Fruit fly (Drosophila melanogaster) whole organism, embryonic: ENCODE measurements around the gene CG33282.
A peak's percentile ranks its signal among the peaks of the same experiment; 100 is the strongest.

Source experiments
- B-H2 ChIP-seq: fragments of 200-800 bp; sonication (Bioruptor generic); optimal IDR thresholded peaks from 2 replicates; lab custom pipeline; 2018; ENCODE audit warnings: missing biosample characterization, mild to moderate bottlenecking, missing genetic modification characterization
- BtbVII ChIP-seq: fragments of 200-800 bp; sonication (Bioruptor generic); optimal IDR thresholded peaks from 3 replicates; lab custom pipeline; 2017; ENCODE audit warnings: missing biosample characterization, mild to moderate bottlenecking, missing genetic modification characterization
- Bteb2 ChIP-seq: fragments of 200-800 bp; sonication (Bioruptor generic); optimal IDR thresholded peaks from 2 replicates; lab custom pipeline; 2016; ENCODE audit warnings: missing biosample characterization, missing genetic modification characterization
- CG12104 ChIP-seq: fragments of 200-800 bp; sonication (Bioruptor generic); optimal IDR thresholded peaks from 3 replicates; lab custom pipeline; 2016; ENCODE audit warnings: missing biosample characterization, missing genetic modification characterization
- CG15696 ChIP-seq: fragments of 200-800 bp; sonication (Bioruptor generic); optimal IDR thresholded peaks from 2 replicates; lab custom pipeline; 2019; ENCODE audit warnings: missing biosample characterization, mild to moderate bottlenecking, missing genetic modification characterization, moderate library complexity
- CG17359 ChIP-seq: fragments of 200-800 bp; sonication (Bioruptor generic); optimal IDR thresholded peaks from 3 replicates; lab custom pipeline; 2018; ENCODE audit warnings: missing biosample characterization, mild to moderate bottlenecking, missing genetic modification characterization, moderate library complexity
- CG18599 ChIP-seq: fragments of 200-800 bp; sonication (Bioruptor generic); optimal IDR thresholded peaks from 3 replicates; lab custom pipeline; 2017; ENCODE audit warnings: missing biosample characterization, missing genetic modification characterization, mild to moderate bottlenecking, moderate library complexity, missing genetic modification reagents
- CG33557 ChIP-seq: fragments of 200-800 bp; sonication (Bioruptor generic); optimal IDR thresholded peaks from 2 replicates; lab custom pipeline; 2019; ENCODE audit warnings: missing biosample characterization, mild to moderate bottlenecking, missing genetic modification characterization, moderate library complexity
- CG3995 ChIP-seq: fragments of 200-800 bp; sonication (Bioruptor generic); optimal IDR thresholded peaks from 3 replicates; lab custom pipeline; 2016; ENCODE audit warnings: missing biosample characterization, missing genetic modification characterization
- CG42726 ChIP-seq: fragments of 200-800 bp; sonication (Bioruptor generic); IDR thresholded peaks from 2 replicates; pipeline ENCODE4 v1.3.6; 2022; ENCODE audit warnings: missing biosample characterization, missing genetic modification characterization; ENCODE audit not compliant: partially characterized antibody
- CG4282 ChIP-seq: fragments of 200-800 bp; sonication (Bioruptor generic); optimal IDR thresholded peaks from 2 replicates; lab custom pipeline; 2016; ENCODE audit warnings: missing biosample characterization, missing genetic modification characterization
- CG6254 ChIP-seq: fragments of 200-800 bp; sonication (Bioruptor generic); optimal IDR thresholded peaks from 3 replicates; lab custom pipeline; 2017; ENCODE audit warnings: mild to moderate bottlenecking, missing biosample characterization, missing genetic modification reagents, missing genetic modification characterization
- CG6854 ChIP-seq: fragments of 200-800 bp; sonication (Bioruptor generic); optimal IDR thresholded peaks from 3 replicates; lab custom pipeline; 2017; ENCODE audit warnings: missing biosample characterization, mild to moderate bottlenecking, missing genetic modification characterization
- CG7745 ChIP-seq: fragments of 200-800 bp; sonication (Bioruptor generic); optimal IDR thresholded peaks from 2 replicates; lab custom pipeline; 2018; ENCODE audit warnings: missing biosample characterization, mild to moderate bottlenecking, missing genetic modification characterization, moderate library complexity
- CG8290 ChIP-seq, 3 experiments: fragments of 200-800 bp; sonication (Bioruptor generic); optimal IDR thresholded peaks; 2 replicates each; lab custom pipeline; 2016 to 2019; ENCODE audit warnings: missing biosample characterization in 3 of 3, missing genetic modification characterization in 3 of 3, mild to moderate bottlenecking in 2 of 3, moderate library complexity in 1 of 3
- CG8388 ChIP-seq: fragments of 200-800 bp; sonication (Bioruptor generic); optimal IDR thresholded peaks from 2 replicates; lab custom pipeline; 2019; ENCODE audit warnings: missing biosample characterization, mild to moderate bottlenecking, missing genetic modification characterization, moderate library complexity
- CG9817 ChIP-seq: fragments of 200-800 bp; sonication (Bioruptor generic); optimal IDR thresholded peaks from 2 replicates; lab custom pipeline; 2018; ENCODE audit warnings: missing biosample characterization, mild to moderate bottlenecking, missing genetic modification characterization, moderate library complexity
- CG9932 ChIP-seq: fragments of 200-800 bp; sonication (Bioruptor generic); IDR thresholded peaks from 2 replicates; pipeline ENCODE4 v1.3.6; 2022; ENCODE audit warnings: missing biosample characterization, missing genetic modification characterization
- E2f1 ChIP-seq: fragments of 200-800 bp; sonication (Bioruptor generic); IDR thresholded peaks from 2 replicates; pipeline ENCODE4 v1.3.6; 2022; ENCODE audit warnings: missing biosample characterization, missing genetic modification characterization
- Gug ChIP-seq: fragments of 200-800 bp; sonication (Bioruptor generic); IDR thresholded peaks from 4 replicates; pipeline ENCODE4 v1.3.6; 2022; ENCODE audit warnings: missing biosample characterization, missing genetic modification characterization
- HmgZ ChIP-seq: fragments of 200-800 bp; sonication (Bioruptor generic); optimal IDR thresholded peaks from 2 replicates; lab custom pipeline; 2018; ENCODE audit warnings: missing biosample characterization, mild to moderate bottlenecking, missing genetic modification characterization
- Hmx ChIP-seq: fragments of 200-800 bp; sonication (Bioruptor generic); optimal IDR thresholded peaks from 2 replicates; lab custom pipeline; 2016; ENCODE audit warnings: missing biosample characterization, missing genetic modification characterization
- Lim3 ChIP-seq: fragments of 200-800 bp; sonication (Bioruptor generic); IDR thresholded peaks from 2 replicates; pipeline ENCODE4 v1.3.6; 2022; ENCODE audit warnings: missing biosample characterization, missing genetic modification characterization
- Rx ChIP-seq: fragments of 200-800 bp; sonication (Bioruptor generic); IDR thresholded peaks from 2 replicates; pipeline ENCODE4 v1.3.6; 2022; ENCODE audit warnings: missing biosample characterization, missing genetic modification characterization
- Sox100B ChIP-seq: fragments of 200-800 bp; sonication (Bioruptor generic); optimal IDR thresholded peaks from 3 replicates; lab custom pipeline; 2018; ENCODE audit warnings: missing biosample characterization, mild to moderate bottlenecking, missing genetic modification characterization
- amos ChIP-seq: fragments of 200-800 bp; sonication (Bioruptor generic); IDR thresholded peaks from 2 replicates; pipeline ENCODE4 v1.3.6; 2022; ENCODE audit warnings: missing biosample characterization, missing genetic modification characterization; ENCODE audit not compliant: partially characterized antibody
- corto ChIP-seq: fragments of 200-800 bp; sonication (Bioruptor generic); optimal IDR thresholded peaks from 2 replicates; lab custom pipeline; 2016; ENCODE audit warnings: missing biosample characterization, mild to moderate bottlenecking, missing genetic modification characterization, moderate library complexity
- danr ChIP-seq: fragments of 200-800 bp; sonication (Bioruptor generic); IDR thresholded peaks from 2 replicates; pipeline ENCODE4 v1.3.6; 2022; ENCODE audit warnings: missing biosample characterization, missing genetic modification characterization
- dimm ChIP-seq: fragments of 200-800 bp; sonication (Bioruptor generic); IDR thresholded peaks from 2 replicates; pipeline ENCODE4 v1.3.6; 2022; ENCODE audit warnings: missing biosample characterization, missing genetic modification characterization
- dmrt11E ChIP-seq: fragments of 200-800 bp; sonication (Bioruptor generic); optimal IDR thresholded peaks from 3 replicates; lab custom pipeline; 2018; ENCODE audit warnings: missing biosample characterization, mild to moderate bottlenecking, missing genetic modification characterization, moderate library complexity
- eve ChIP-seq, 2 experiments: fragments of >200 bp; optimal IDR thresholded peaks; 2 replicates each; lab custom pipeline; 2017; ENCODE audit warnings: missing biosample characterization in 2 of 2, missing genetic modification characterization in 2 of 2
- fd64A ChIP-seq: fragments of 200-800 bp; sonication (Bioruptor generic); optimal IDR thresholded peaks from 3 replicates; lab custom pipeline; 2018; ENCODE audit warnings: missing biosample characterization, mild to moderate bottlenecking, missing genetic modification characterization
- fru ChIP-seq: fragments of >200 bp; optimal IDR thresholded peaks from 2 replicates; lab custom pipeline; 2017
- gcm2 ChIP-seq: fragments of 200-800 bp; sonication (Bioruptor generic); optimal IDR thresholded peaks from 2 replicates; lab custom pipeline; 2016; ENCODE audit warnings: missing biosample characterization, missing genetic modification characterization
- hth ChIP-seq: fragments of >200 bp; optimal IDR thresholded peaks from 2 replicates; lab custom pipeline; 2017; ENCODE audit warnings: inconsistent platforms
- lbe ChIP-seq: fragments of 200-800 bp; sonication (Bioruptor generic); optimal IDR thresholded peaks from 2 replicates; lab custom pipeline; 2016; ENCODE audit warnings: missing biosample characterization, mild to moderate bottlenecking, missing genetic modification characterization
- peb ChIP-seq: fragments of 200-800 bp; sonication (Bioruptor generic); IDR thresholded peaks from 2 replicates; pipeline ENCODE4 v1.3.6; 2022; ENCODE audit warnings: missing biosample characterization, missing genetic modification characterization
- pros ChIP-seq: fragments of 200-800 bp; sonication (Bioruptor generic); optimal IDR thresholded peaks from 3 replicates; lab custom pipeline; 2019; ENCODE audit warnings: missing biosample characterization, mild to moderate bottlenecking, missing genetic modification characterization, moderate library complexity
- schlank ChIP-seq: fragments of 200-800 bp; sonication (Bioruptor generic); optimal IDR thresholded peaks from 2 replicates; lab custom pipeline; 2018; ENCODE audit warnings: missing biosample characterization, mild to moderate bottlenecking, missing genetic modification characterization
- sens-2 ChIP-seq: fragments of 200-800 bp; sonication (Bioruptor generic); IDR thresholded peaks from 2 replicates; pipeline ENCODE4 v1.3.6; 2022; ENCODE audit warnings: missing biosample characterization, missing genetic modification characterization
- slbo ChIP-seq: fragments of 200-800 bp; sonication (Bioruptor generic); IDR thresholded peaks from 2 replicates; pipeline ENCODE4 v1.3.6; 2022; ENCODE audit warnings: missing biosample characterization, missing genetic modification characterization
- so ChIP-seq: fragments of 200-800 bp; sonication (Bioruptor generic); IDR thresholded peaks from 3 replicates; pipeline ENCODE4 v1.3.6; 2022; ENCODE audit warnings: missing biosample characterization, missing genetic modification characterization
- tgo ChIP-seq: fragments of 200-800 bp; sonication (Bioruptor generic); IDR thresholded peaks from 3 replicates; pipeline ENCODE4 v1.3.6; 2022; ENCODE audit warnings: missing biosample characterization, missing genetic modification characterization
- tx ChIP-seq: fragments of 200-800 bp; sonication (Bioruptor generic); optimal IDR thresholded peaks from 2 replicates; lab custom pipeline; 2016; ENCODE audit warnings: missing biosample characterization, missing genetic modification characterization

CG33282 gene

dm6 chr2L:3348146-3348747 is 20.5 kb downstream of the CG33282 start (continued):
- peak; percentile 91 for TF ChIP-seq sens-2
- TF ChIP-seq CG33557 (GFP tag; lab: Kevin White, UChicago): no peak
- peak; percentile 24 for TF ChIP-seq CG9817
- TF ChIP-seq Hmx (GFP tag; lab: Kevin White, UChicago): no peak
- TF ChIP-seq CG12104 (GFP tag; lab: Kevin White, UChicago): no peak
- peak; percentile 33 for TF ChIP-seq BtbVII (GFP tag; lab: Kevin White, UChicago)
- TF ChIP-seq eve (GFP tag; optimal IDR thresholded peaks at IDR 0.05; lab: Kevin White, UChicago): peak in 1 of 2 experiments; percentile 88
- TF ChIP-seq CG7745 (tag; lab: Kevin White, UChicago): no peak
- peak; percentile 93 for TF ChIP-seq CG17359 (tag; lab: Kevin White, UChicago)
- TF ChIP-seq peb (GFP tag; lab: Robert Waterston, UW): peak; percentile 89
- TF ChIP-seq corto (GFP tag; lab: Kevin White, UChicago): peak; percentile 42
- peak; percentile 33 for TF ChIP-seq tx (GFP tag; lab: Kevin White, UChicago)
- peak; percentile 71 for TF ChIP-seq Lim3 (GFP tag; lab: Robert Waterston, UW)
- no peak for TF ChIP-seq pros (GFP tag; lab: Kevin White, UChicago)
- TF ChIP-seq fru (lab: Kevin White, UChicago): no peak
- peak; percentile 66 for TF ChIP-seq lbe
- TF ChIP-seq CG6854 (GFP tag; lab: Kevin White, UChicago): no peak
- peak; percentile 79 for TF ChIP-seq CG8388 (GFP tag; lab: Kevin White, UChicago)
- peak; percentile 56 for TF ChIP-seq dmrt11E (tag; lab: Kevin White, UChicago)
- peak; percentile 79 for TF ChIP-seq danr (GFP tag; lab: Robert Waterston, UW)
- TF ChIP-seq fd64A (GFP tag; lab: Kevin White, UChicago): peak; percentile 70
- no peak for TF ChIP-seq schlank
- peak; percentile 85 for TF ChIP-seq CG3995 (GFP tag; lab: Kevin White, UChicago)
- TF ChIP-seq CG6254 (GFP tag; lab: Kevin White, UChicago): peak; percentile 79
- TF ChIP-seq E2f1 (GFP tag; lab: Robert Waterston, UW): peak; percentile 89
- TF ChIP-seq slbo (GFP tag; lab: Robert Waterston, UW): peak; percentile 64
- peak; percentile 84 for TF ChIP-seq tgo (GFP tag; lab: Robert Waterston, UW)
- TF ChIP-seq Bteb2 (GFP tag; lab: Kevin White, UChicago): no peak
- TF ChIP-seq CG15696: no peak
- peak; percentile 51 for TF ChIP-seq CG18599 (GFP tag; lab: Kevin White, UChicago)
- TF ChIP-seq HmgZ (tag; lab: Kevin White, UChicago): no peak
- TF ChIP-seq CG8290 (GFP tag; optimal IDR thresholded peaks at IDR 0.05; lab: Kevin White, UChicago): peak; percentile 22
- TF ChIP-seq CG8290 (tag; optimal IDR thresholded peaks at IDR 0.05; lab: Kevin White, UChicago): no peak
- TF ChIP-seq amos: no peak
- peak; percentile 74 for TF ChIP-seq dimm (GFP tag; lab: Robert Waterston, UW)
- TF ChIP-seq CG42726: no peak
- TF ChIP-seq so (GFP tag; lab: Robert Waterston, UW): peak; percentile 49; the same call in 1 of the 3 replicates
- TF ChIP-seq CG4282 (GFP tag; lab: Kevin White, UChicago): no peak
- TF ChIP-seq Sox100B (GFP tag; lab: Kevin White, UChicago): peak; percentile 75
- no peak for TF ChIP-seq CG9932
- TF ChIP-seq gcm2 (GFP tag; lab: Kevin White, UChicago): peak; percentile 19
- peak; percentile 89 for TF ChIP-seq Rx (GFP tag; lab: Robert Waterston, UW)
- peak; percentile 81; the same call in 3 of the 4 replicates for TF ChIP-seq Gug (GFP tag; lab: Robert Waterston, UW)
- TF ChIP-seq B-H2: no peak
- TF ChIP-seq hth: no peak
